Worm (Caenorhabditis elegans) whole organism, early embryonic: ENCODE measurements around the gene cct-2.

ENCODE experiments used
- B0310.2 ChIP-seq: sonication (generic microtip); optimal IDR thresholded peaks from 2 replicates; lab custom pipeline; 2016; ENCODE audit warnings: mild to moderate bottlenecking, missing genetic modification characterization, missing compliant biosample characterization
- F13C5.2 ChIP-seq: sonication (generic microtip); optimal IDR thresholded peaks from 2 replicates; lab custom pipeline; 2017; ENCODE audit warnings: mild to moderate bottlenecking, missing genetic modification characterization, inconsistent platforms, missing compliant biosample characterization
- aly-1 ChIP-seq: sonication (generic microtip); optimal IDR thresholded peaks from 2 replicates; lab custom pipeline; 2016; ENCODE audit warnings: missing genetic modification characterization, missing compliant biosample characterization
- ama-1 ChIP-seq: fragments of 150-350 bp; optimal IDR thresholded peaks from 2 replicates; lab custom pipeline; 2014
- ceh-13 ChIP-seq: fragments of 200-800 bp; sonication (Bioruptor generic); optimal IDR thresholded peaks from 2 replicates; lab custom pipeline; 2018; ENCODE audit warnings: mild to moderate bottlenecking, missing genetic modification characterization, missing compliant biosample characterization
- ceh-36 ChIP-seq: sonication (generic microtip); optimal IDR thresholded peaks from 2 replicates; lab custom pipeline; 2016; ENCODE audit warnings: missing genetic modification characterization, inconsistent platforms, missing compliant biosample characterization
- ets-7 ChIP-seq: sonication (generic microtip); optimal IDR thresholded peaks from 2 replicates; lab custom pipeline; 2016; ENCODE audit warnings: missing genotype, missing genetic modification characterization, missing compliant biosample characterization
- flt-1 ChIP-seq: fragments of 200-800 bp; sonication (Bioruptor generic); IDR thresholded peaks from 2 replicates; pipeline ENCODE4 v1.3.6; 2022; ENCODE audit warnings: missing genetic modification characterization, missing compliant biosample characterization
- hmbx-1 ChIP-seq: sonication (generic microtip); optimal IDR thresholded peaks from 2 replicates; lab custom pipeline; 2016; ENCODE audit warnings: mild to moderate bottlenecking, missing genetic modification characterization, missing compliant biosample characterization
- hmg-4 ChIP-seq: fragments of 200-800 bp; sonication (Bioruptor generic); optimal IDR thresholded peaks from 2 replicates; lab custom pipeline; 2018; ENCODE audit warnings: mild to moderate bottlenecking, missing genetic modification characterization, missing compliant biosample characterization
- hnd-1 ChIP-seq: sonication (generic microtip); optimal IDR thresholded peaks from 2 replicates; lab custom pipeline; 2016; ENCODE audit warnings: missing genetic modification characterization, missing compliant biosample characterization
- pes-1 ChIP-seq: fragments of 200-800 bp; sonication (Bioruptor generic); IDR thresholded peaks from 2 replicates; pipeline ENCODE4 v1.3.6; 2022; ENCODE audit warnings: missing genetic modification reagents, missing genetic modification characterization, missing compliant biosample characterization
- scrt-1 ChIP-seq: fragments of 200-800 bp; sonication (Bioruptor generic); IDR thresholded peaks from 2 replicates; pipeline ENCODE4 v1.3.6; 2022; ENCODE audit warnings: missing genetic modification characterization, missing compliant biosample characterization
- sea-1 ChIP-seq: fragments of 200-800 bp; sonication (Bioruptor generic); conservative IDR thresholded peaks from 2 replicates; pipeline ENCODE4 v1.3.6; 2022; ENCODE audit warnings: missing genetic modification characterization, missing compliant biosample characterization
- tbx-11 ChIP-seq: fragments of 200-800 bp; sonication (Bioruptor generic); IDR thresholded peaks from 2 replicates; pipeline ENCODE4 v1.3.6; 2022; ENCODE audit warnings: missing genetic modification characterization, missing compliant biosample characterization
- tbx-37 ChIP-seq: fragments of 200-800 bp; sonication (Bioruptor generic); conservative IDR thresholded peaks from 2 replicates; pipeline ENCODE4 v1.3.6; 2022; ENCODE audit warnings: missing genetic modification reagents, missing genetic modification characterization, missing compliant biosample characterization
- tra-4 ChIP-seq: sonication (generic microtip); optimal IDR thresholded peaks from 2 replicates; lab custom pipeline; 2017; ENCODE audit warnings: missing genetic modification characterization, missing compliant biosample characterization

The cct-2 gene

DNA sequence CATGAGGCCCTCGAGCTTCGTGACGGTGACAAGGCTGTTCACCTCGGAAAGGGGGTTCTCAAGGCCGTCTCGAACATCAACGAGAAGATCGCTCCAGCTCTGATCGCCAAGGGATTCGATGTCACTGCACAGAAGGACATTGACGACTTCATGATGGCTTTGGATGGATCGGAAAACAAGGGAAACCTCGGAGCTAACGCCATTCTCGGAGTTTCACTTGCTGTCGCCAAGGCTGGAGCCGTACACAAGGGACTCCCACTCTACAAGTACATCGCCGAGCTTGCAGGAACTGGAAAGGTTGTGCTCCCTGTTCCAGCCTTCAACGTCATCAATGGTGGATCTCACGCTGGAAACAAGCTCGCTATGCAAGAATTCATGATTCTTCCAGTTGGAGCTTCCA lies 4.9 kb downstream of the cct-2 start:
- TF ChIP-seq ceh-13 (GFP tag; lab: Kevin White, UChicago) (no peak), scrt-1 (no peak), pes-1 (no peak)

DNA sequence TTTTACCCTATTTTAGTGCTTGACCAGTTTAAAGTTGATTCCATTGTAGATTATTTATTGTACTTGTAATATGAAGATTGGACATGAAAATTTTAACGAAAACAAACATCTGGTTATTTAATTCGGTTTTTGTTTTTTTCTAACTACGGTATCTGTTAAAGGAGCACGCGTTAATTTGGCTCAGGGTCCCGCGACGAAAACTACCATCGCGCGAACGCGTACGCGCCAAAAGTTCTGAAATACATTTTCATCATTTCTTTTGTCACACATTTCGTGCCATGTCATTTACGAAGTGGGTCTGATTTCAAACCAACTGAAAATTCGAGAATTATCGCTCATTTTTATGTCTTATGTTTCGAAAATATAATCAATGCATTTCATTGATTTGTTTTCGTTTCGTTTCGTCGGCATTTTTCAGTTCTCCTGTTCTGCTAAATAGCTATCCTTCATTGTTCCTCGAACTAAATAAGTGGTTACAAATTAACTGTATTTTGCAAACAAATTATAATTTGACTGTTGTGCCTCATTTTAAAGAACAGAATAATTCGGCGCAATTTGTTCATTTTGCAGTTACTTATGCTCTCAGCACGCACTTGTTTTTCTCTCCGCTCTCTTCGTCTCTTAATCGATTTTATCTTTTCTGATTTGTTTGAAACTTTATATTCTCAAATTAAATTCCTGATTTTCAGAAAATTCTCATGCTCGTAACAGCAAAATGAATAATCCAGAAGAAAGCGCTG lies 6.3 kb downstream of the cct-2 start, which contains the start of gene T21B10.3:
Gene T21B10.3 (plus strand): TSS at position 690 of the 740 bp plus-strand sequence.
- TF ChIP-seq F13C5.2 (tag; lab: Kevin White, UChicago) (no peak), pes-1 (no peak), tbx-11 (GFP tag; lab: Robert Waterston, UW) (no peak), aly-1 (tag; lab: Kevin White, UChicago) (no peak), flt-1 (GFP tag; lab: Robert Waterston, UW) (no peak), tbx-37 (no peak), hmbx-1 (tag; lab: Kevin White, UChicago) (no peak), scrt-1 (no peak), B0310.2 (no peak), ets-7 (tag; lab: Kevin White, UChicago) (no peak), ceh-13 (GFP tag; lab: Kevin White, UChicago) (no peak), ceh-36 (no peak), hnd-1 (no peak), hmg-4 (GFP tag; lab: Kevin White, UChicago) (no peak), sea-1 (GFP tag; lab: Robert Waterston, UW) (no peak), ama-1 (lab: Kevin White, UChicago) (no peak), tra-4 (tag; lab: Kevin White, UChicago) (no peak)

DNA sequence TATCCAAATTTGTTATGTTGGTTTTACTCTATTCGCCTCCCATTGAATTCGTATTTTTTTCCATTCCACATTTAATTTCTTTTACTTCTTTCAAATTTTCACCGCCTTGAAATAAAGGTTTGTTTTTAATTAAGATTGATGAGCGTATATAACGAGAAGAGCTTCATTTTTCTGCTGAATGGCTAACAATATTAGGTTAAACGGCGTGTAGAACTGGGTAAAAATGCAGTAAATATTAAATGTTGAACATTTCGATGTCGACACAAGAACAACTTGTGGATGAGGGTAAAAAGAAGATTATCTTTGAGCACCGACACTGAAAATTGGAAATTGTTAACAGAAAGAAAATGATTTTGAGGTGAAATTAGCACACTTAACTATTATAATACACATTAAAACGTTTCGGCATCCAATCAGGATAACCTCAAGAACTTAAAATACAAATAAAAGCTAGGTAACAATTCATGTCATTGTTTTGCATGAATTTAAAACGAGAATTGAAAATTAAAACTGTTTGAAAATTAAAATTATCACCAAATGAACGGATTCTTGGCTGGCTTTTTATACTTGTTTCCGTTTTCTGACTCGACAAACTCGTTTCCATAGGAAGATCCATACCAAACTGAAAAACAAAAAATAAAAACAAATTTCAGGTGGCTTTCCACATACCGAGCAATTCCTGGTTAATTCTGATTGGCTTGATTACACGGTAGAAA lies 11.5 kb downstream of the cct-2 start:
- TF ChIP-seq B0310.2: no peak
- TF ChIP-seq F13C5.2 (tag; lab: Kevin White, UChicago): no peak
- TF ChIP-seq ets-7 (tag; lab: Kevin White, UChicago): no peak
- no peak for TF ChIP-seq scrt-1
- no peak for TF ChIP-seq sea-1 (GFP tag; lab: Robert Waterston, UW)
- TF ChIP-seq tbx-11 (GFP tag; lab: Robert Waterston, UW): no peak
- no peak for TF ChIP-seq tra-4 (tag; lab: Kevin White, UChicago)
- no peak for TF ChIP-seq ama-1 (lab: Kevin White, UChicago)

DNA sequence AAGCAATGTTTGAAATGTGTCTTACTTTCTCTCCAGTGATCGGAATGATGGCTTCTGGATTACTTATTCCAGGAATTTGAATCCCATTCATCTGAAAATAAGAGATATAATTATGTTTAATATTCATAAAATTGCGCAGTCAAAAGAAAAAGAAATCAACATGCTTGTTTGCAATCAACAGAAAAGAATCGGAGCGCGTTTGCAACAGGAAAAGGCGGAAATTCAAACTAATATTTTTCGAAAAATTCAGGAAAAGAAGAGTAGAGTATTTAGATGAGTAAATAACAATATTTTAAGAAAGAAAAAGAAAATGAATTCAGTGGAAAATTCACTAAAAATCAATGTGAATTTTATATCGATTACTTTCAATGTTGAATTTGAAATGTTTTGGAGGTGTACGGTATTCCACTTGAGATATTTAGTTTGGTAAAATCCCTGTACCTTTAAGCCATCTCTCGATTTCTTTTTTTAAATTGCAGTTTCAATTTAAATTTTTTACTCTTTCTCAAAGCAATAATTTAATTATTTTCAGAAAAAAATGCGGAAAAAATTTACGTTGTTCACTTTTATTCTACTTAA lies 12.9 kb downstream of the cct-2 start, which contains the start of the genes set-17 and T21B10.4:
Gene set-17 (minus strand): TSS at position 127 of the 579 bp plus-strand sequence.
Gene T21B10.4 (plus strand): TSS at position 533 of the 579 bp plus-strand sequence.
- TF ChIP-seq hnd-1 (no peak), ceh-13 (GFP tag; lab: Kevin White, UChicago) (no peak), hmg-4 (GFP tag; lab: Kevin White, UChicago) (no peak), tra-4 (tag; lab: Kevin White, UChicago) (no peak), scrt-1 (no peak), F13C5.2 (tag; lab: Kevin White, UChicago) (no peak), hmbx-1 (tag; lab: Kevin White, UChicago) (no peak)

DNA sequence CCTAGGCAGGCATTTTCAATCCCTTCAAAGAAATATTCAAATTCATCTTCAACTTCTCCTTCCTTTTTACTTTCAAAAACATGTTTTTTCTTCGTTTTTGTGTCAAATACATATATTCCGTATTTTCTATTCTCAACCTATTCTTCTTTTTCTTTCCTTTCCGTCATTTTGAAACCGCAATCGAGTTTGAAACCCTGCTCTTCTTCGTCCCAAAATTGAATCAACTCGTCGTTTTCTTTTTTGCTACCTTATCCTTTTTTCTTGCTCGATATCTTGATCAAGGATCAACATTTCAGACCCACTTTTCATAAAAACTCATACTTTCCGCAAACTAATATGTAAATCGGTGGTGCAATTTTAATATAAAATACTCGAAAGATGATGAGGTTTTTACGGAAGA lies 17.6 kb downstream of the cct-2 start:
- TF ChIP-seq ceh-13 (GFP tag; lab: Kevin White, UChicago) (no peak), pes-1 (no peak), ceh-36 (no peak), tbx-11 (GFP tag; lab: Robert Waterston, UW) (no peak), hnd-1 (no peak), hmbx-1 (tag; lab: Kevin White, UChicago) (no peak), aly-1 (tag; lab: Kevin White, UChicago) (no peak), F13C5.2 (tag; lab: Kevin White, UChicago) (no peak), flt-1 (GFP tag; lab: Robert Waterston, UW) (no peak), sea-1 (GFP tag; lab: Robert Waterston, UW) (no peak), ama-1 (lab: Kevin White, UChicago) (no peak), tbx-37 (no peak), B0310.2 (no peak), hmg-4 (GFP tag; lab: Kevin White, UChicago) (no peak), scrt-1 (no peak), tra-4 (tag; lab: Kevin White, UChicago) (no peak), ets-7 (tag; lab: Kevin White, UChicago) (no peak)

DNA sequence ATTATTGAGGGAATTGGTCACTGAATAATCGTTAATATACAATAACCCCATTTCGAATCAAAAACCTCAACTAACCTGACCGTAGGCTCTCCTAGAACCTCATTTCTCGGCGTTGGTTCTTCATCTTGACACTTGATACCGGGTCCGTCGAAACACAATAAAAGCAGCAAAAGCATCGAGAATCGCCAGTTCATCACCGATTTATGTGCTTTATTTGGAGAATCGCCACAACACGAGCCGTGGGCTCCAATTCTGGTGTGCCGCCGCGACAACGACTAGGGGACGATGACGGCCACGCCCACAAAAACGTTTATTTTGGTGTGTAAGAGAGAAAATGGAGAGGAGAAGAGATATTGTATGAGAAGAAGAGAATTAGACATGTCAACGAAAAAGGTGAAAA lies 19.9 kb downstream of the cct-2 start, which contains the start of gene cutl-15:
Gene cutl-15 (minus strand): TSS at position 298 of the 400 bp plus-strand sequence.
- TF ChIP-seq hmbx-1 (tag; lab: Kevin White, UChicago) (no peak), tra-4 (tag; lab: Kevin White, UChicago) (no peak), B0310.2 (no peak), pes-1 (no peak), ceh-13 (GFP tag; lab: Kevin White, UChicago) (no peak), ama-1 (lab: Kevin White, UChicago) (no peak), ets-7 (tag; lab: Kevin White, UChicago) (no peak), aly-1 (tag; lab: Kevin White, UChicago) (no peak), flt-1 (GFP tag; lab: Robert Waterston, UW) (no peak)

DNA sequence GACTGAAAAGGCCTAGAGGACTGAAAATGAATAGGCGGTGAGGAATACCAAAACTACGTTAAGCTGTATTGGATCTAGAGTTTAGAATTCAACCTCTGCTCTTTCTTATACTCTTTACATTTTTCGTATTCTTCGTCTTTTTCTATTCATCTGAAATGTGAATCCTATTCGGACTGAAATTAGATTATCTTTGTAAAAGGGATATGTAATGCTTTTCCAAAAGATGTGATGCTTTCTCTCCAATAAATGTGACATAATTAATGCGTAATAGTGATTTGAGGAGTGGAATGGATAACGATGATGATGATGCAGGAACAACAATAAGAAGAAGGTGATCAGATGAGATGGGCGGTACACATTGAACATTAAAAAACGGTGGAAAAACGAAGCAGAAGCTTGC lies 21.1 kb downstream of the cct-2 start:
- TF ChIP-seq ceh-36 (no peak), aly-1 (tag; lab: Kevin White, UChicago) (no peak), ceh-13 (GFP tag; lab: Kevin White, UChicago) (no peak), F13C5.2 (tag; lab: Kevin White, UChicago) (no peak), hmbx-1 (tag; lab: Kevin White, UChicago) (no peak), tbx-37 (no peak), hnd-1 (no peak), scrt-1 (no peak), tra-4 (tag; lab: Kevin White, UChicago) (no peak), sea-1 (GFP tag; lab: Robert Waterston, UW) (no peak)
